Fruit fly (Drosophila melanogaster) whole organism, pupa: ENCODE data around the gene Rbp.

Experiments
- CG10348 ChIP-seq: fragments of 200-800 bp; sonication (Bioruptor generic); IDR thresholded peaks from 2 replicates; pipeline ENCODE4 v1.3.6; 2022; ENCODE audit warnings: missing biosample characterization, missing genetic modification characterization
- CG15710 ChIP-seq: fragments of 200-800 bp; sonication (Bioruptor generic); optimal IDR thresholded peaks from 2 replicates; lab custom pipeline; 2018; ENCODE audit warnings: missing biosample characterization, mild to moderate bottlenecking, missing genetic modification characterization, moderate library complexity
- CG17806 ChIP-seq: fragments of 200-800 bp; sonication (Bioruptor generic); optimal IDR thresholded peaks from 2 replicates; lab custom pipeline; 2018; ENCODE audit warnings: missing biosample characterization, mild to moderate bottlenecking, missing genetic modification characterization, moderate library complexity
- CG9948 ChIP-seq: fragments of 200-800 bp; sonication (Bioruptor generic); optimal IDR thresholded peaks from 2 replicates; lab custom pipeline; 2018; ENCODE audit warnings: missing biosample characterization, mild to moderate bottlenecking, missing genetic modification characterization, moderate library complexity
- EcR ChIP-seq: fragments of 200-800 bp; sonication (Bioruptor generic); optimal IDR thresholded peaks from 3 replicates; lab custom pipeline; 2019; ENCODE audit warnings: missing biosample characterization, missing genetic modification characterization, mild to moderate bottlenecking, moderate library complexity, missing genetic modification reagents
- Ets98B ChIP-seq: fragments of 200-800 bp; sonication (Bioruptor generic); IDR thresholded peaks from 2 replicates; pipeline ENCODE4 v1.3.6; 2022; ENCODE audit warnings: missing biosample characterization, missing genetic modification characterization
- Pif1A ChIP-seq: fragments of 200-800 bp; sonication (Bioruptor generic); optimal IDR thresholded peaks from 3 replicates; lab custom pipeline; 2016; ENCODE audit warnings: missing biosample characterization, missing genetic modification characterization
- fd96Ca ChIP-seq: fragments of 200-800 bp; sonication (Bioruptor generic); IDR thresholded peaks from 3 replicates; pipeline ENCODE4 v1.3.6; 2022; ENCODE audit warnings: missing biosample characterization, missing genetic modification characterization
- gl ChIP-seq: fragments of 200-800 bp; sonication (Bioruptor generic); optimal IDR thresholded peaks from 2 replicates; lab custom pipeline; 2018; ENCODE audit warnings: missing biosample characterization, mild to moderate bottlenecking, missing genetic modification characterization
- rn ChIP-seq: fragments of 200-800 bp; sonication (Bioruptor generic); IDR thresholded peaks from 2 replicates; pipeline ENCODE4 v1.3.6; 2022; ENCODE audit warnings: missing biosample characterization, missing genetic modification characterization

DNA sequence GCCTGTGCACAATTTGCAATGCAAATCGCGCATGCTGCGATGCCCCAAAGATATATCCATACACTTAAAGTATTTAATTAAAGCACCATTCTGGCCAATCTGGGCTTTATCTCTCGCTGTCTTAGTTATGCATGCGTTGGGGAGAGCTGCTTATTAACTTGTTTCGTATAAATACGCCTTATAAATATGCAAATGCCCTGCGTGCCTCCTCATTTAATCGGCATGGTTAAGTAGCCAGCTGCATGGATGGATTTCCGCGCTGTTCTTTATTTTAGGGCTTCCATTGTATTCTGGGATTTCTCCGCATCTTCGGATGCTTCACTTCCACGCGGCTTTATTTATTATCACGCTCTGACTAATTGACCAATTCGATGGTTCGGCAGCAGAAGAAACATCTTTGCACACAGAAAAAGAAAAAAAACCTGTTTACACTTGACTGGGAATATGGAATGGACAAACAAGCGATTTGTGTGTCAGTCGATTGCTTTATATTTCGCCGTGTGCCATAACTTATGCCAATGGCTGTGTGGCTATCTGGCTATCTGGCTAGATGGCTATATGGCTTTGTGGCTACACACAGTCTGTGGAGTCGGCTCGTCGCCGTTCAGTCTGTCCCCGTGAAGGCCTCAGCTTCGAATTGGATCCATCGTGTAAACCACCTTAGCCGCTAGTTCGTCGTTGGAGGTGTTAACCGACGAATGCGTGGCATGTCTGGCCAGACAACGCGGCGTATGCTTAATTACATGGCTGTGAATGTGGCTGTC is 77.1 kb downstream of the Rbp start:
- TF ChIP-seq Ets98B (GFP tag; lab: Robert Waterston, UW) (no peak), CG10348 (GFP tag; lab: Robert Waterston, UW) (no peak), EcR (GFP tag; lab: Kevin White, UChicago) (peak; percentile 24), CG17806 (tag; lab: Kevin White, UChicago) (no peak), CG15710 (tag; lab: Kevin White, UChicago) (no peak), gl (tag; lab: Kevin White, UChicago) (no peak), Pif1A (GFP tag; lab: Kevin White, UChicago) (no peak), CG9948 (tag; lab: Kevin White, UChicago) (no peak), rn (no peak), fd96Ca (GFP tag; lab: Robert Waterston, UW) (no peak)
